Worm (Caenorhabditis elegans) whole organism, mixed stage, embryonic: Measurements from ENCODE around the gene Y59H11AR.4.

Source experiments
- M03D4.4 ChIP-seq: sonication (generic microtip); optimal IDR thresholded peaks from 2 replicates; lab custom pipeline; 2017; ENCODE audit warnings: mild to moderate bottlenecking, missing genetic modification characterization, missing compliant biosample characterization
- bed-3 ChIP-seq: fragments of 200-800 bp; sonication (Bioruptor generic); optimal IDR thresholded peaks from 3 replicates; lab custom pipeline; 2018; ENCODE audit warnings: mild to moderate bottlenecking, missing genetic modification characterization, moderate library complexity, missing compliant biosample characterization
- blmp-1 ChIP-seq: fragments of 150-350 bp; optimal IDR thresholded peaks from 2 replicates; lab custom pipeline; 2014; ENCODE audit warnings: missing biosample characterization, missing genetic modification characterization
- ceh-39 ChIP-seq: fragments of 150-350 bp; optimal IDR thresholded peaks from 2 replicates; lab custom pipeline; 2014; ENCODE audit warnings: missing biosample characterization, missing genetic modification characterization
- ceh-43 ChIP-seq: fragments of 200-800 bp; sonication (Bioruptor generic); optimal IDR thresholded peaks from 2 replicates; lab custom pipeline; 2018; ENCODE audit warnings: mild to moderate bottlenecking, missing genetic modification characterization, moderate library complexity, missing compliant biosample characterization
- ceh-83 ChIP-seq: fragments of 200-800 bp; sonication (Bioruptor generic); optimal IDR thresholded peaks from 2 replicates; lab custom pipeline; 2018; ENCODE audit warnings: mild to moderate bottlenecking, missing genetic modification characterization, missing compliant biosample characterization
- ces-1 ChIP-seq: fragments of 150-350 bp; optimal IDR thresholded peaks from 2 replicates; lab custom pipeline; 2014; ENCODE audit warnings: missing biosample characterization, missing genetic modification reagents, missing genetic modification characterization
- cnd-1 ChIP-seq: fragments of 200-800 bp; sonication (Bioruptor generic); optimal IDR thresholded peaks from 2 replicates; lab custom pipeline; 2018; ENCODE audit warnings: mild to moderate bottlenecking, missing genetic modification characterization, missing compliant biosample characterization
- drap-1 ChIP-seq: fragments of 200-800 bp; sonication (Bioruptor generic); optimal IDR thresholded peaks from 3 replicates; lab custom pipeline; 2018; ENCODE audit warnings: mild to moderate bottlenecking, missing genetic modification characterization, missing compliant biosample characterization
- elt-1 ChIP-seq: sonication (generic microtip); optimal IDR thresholded peaks from 2 replicates; lab custom pipeline; 2017; ENCODE audit warnings: missing genetic modification characterization, mild to moderate bottlenecking, missing compliant biosample characterization, antibody characterized with exemption, moderate library complexity, borderline replicate concordance; ENCODE audit not compliant: insufficient read depth
- elt-3 ChIP-seq: fragments of 150-350 bp; optimal IDR thresholded peaks from 2 replicates; lab custom pipeline; 2014; ENCODE audit warnings: missing biosample characterization, missing genetic modification characterization
- flh-1 ChIP-seq: fragments of 200-800 bp; sonication (Bioruptor generic); optimal IDR thresholded peaks from 2 replicates; lab custom pipeline; 2018; ENCODE audit warnings: mild to moderate bottlenecking, missing genetic modification characterization, moderate library complexity, missing compliant biosample characterization
- ham-2 ChIP-seq: fragments of 200-800 bp; sonication (Bioruptor generic); optimal IDR thresholded peaks from 2 replicates; lab custom pipeline; 2018; ENCODE audit warnings: mild to moderate bottlenecking, missing genetic modification characterization, missing compliant biosample characterization
- hlh-1 ChIP-seq: fragments of 150-350 bp; optimal IDR thresholded peaks from 2 replicates; lab custom pipeline; 2014; ENCODE audit warnings: missing biosample characterization, missing genetic modification reagents, missing genetic modification characterization
- lin-13 ChIP-seq: fragments of 150-350 bp; optimal IDR thresholded peaks from 2 replicates; lab custom pipeline; 2014; ENCODE audit warnings: missing biosample characterization, missing genetic modification characterization
- lin-32 ChIP-seq: fragments of 200-800 bp; sonication (Bioruptor generic); optimal IDR thresholded peaks from 2 replicates; lab custom pipeline; 2018; ENCODE audit warnings: mild to moderate bottlenecking, missing genetic modification characterization, missing compliant biosample characterization
- lsy-2 ChIP-seq: fragments of 150-350 bp; optimal IDR thresholded peaks from 2 replicates; lab custom pipeline; 2014; ENCODE audit warnings: missing biosample characterization, missing genetic modification characterization
- mab-5 ChIP-seq: fragments of 150-350 bp; optimal IDR thresholded peaks from 2 replicates; lab custom pipeline; 2014; ENCODE audit warnings: missing biosample characterization, missing genetic modification characterization
- mep-1 ChIP-seq: fragments of 150-350 bp; optimal IDR thresholded peaks from 2 replicates; lab custom pipeline; 2017; ENCODE audit warnings: missing biosample characterization, missing genetic modification reagents, missing genetic modification characterization, inconsistent platforms
- mls-2 ChIP-seq: sonication (generic microtip); optimal IDR thresholded peaks from 2 replicates; lab custom pipeline; 2016; ENCODE audit warnings: mild to moderate bottlenecking, missing genetic modification characterization, moderate library complexity, missing compliant biosample characterization
- nhr-12 ChIP-seq: fragments of 150-350 bp; optimal IDR thresholded peaks from 2 replicates; lab custom pipeline; 2014; ENCODE audit warnings: missing biosample characterization, missing genetic modification characterization
- nhr-2 ChIP-seq: fragments of 150-350 bp; optimal IDR thresholded peaks from 2 replicates; lab custom pipeline; 2014; ENCODE audit warnings: missing biosample characterization, missing genetic modification characterization
- nhr-237 ChIP-seq: fragments of 150-350 bp; optimal IDR thresholded peaks from 2 replicates; lab custom pipeline; 2014; ENCODE audit warnings: missing biosample characterization, missing genetic modification characterization
- nhr-28 ChIP-seq: fragments of 150-350 bp; optimal IDR thresholded peaks from 2 replicates; lab custom pipeline; 2014; ENCODE audit warnings: missing biosample characterization, missing genetic modification characterization
- nhr-76 ChIP-seq: sonication (generic microtip); optimal IDR thresholded peaks from 2 replicates; lab custom pipeline; 2017; ENCODE audit warnings: missing biosample characterization, missing genetic modification characterization
- pha-4 ChIP-seq: fragments of 150-350 bp; optimal IDR thresholded peaks from 2 replicates; lab custom pipeline; 2018; ENCODE audit warnings: missing biosample characterization, missing genetic modification reagents, missing genetic modification characterization
- sem-2 ChIP-seq: fragments of 200-800 bp; sonication (Bioruptor generic); optimal IDR thresholded peaks from 2 replicates; lab custom pipeline; 2018; ENCODE audit warnings: mild to moderate bottlenecking, missing genetic modification characterization, missing compliant biosample characterization
- snpc-4 ChIP-seq: fragments of 150-350 bp; optimal IDR thresholded peaks from 2 replicates; lab custom pipeline; 2014; ENCODE audit warnings: missing biosample characterization, missing genetic modification characterization
- sptf-1 ChIP-seq: sonication (generic microtip); optimal IDR thresholded peaks from 2 replicates; lab custom pipeline; 2017; ENCODE audit warnings: mild to moderate bottlenecking, missing genetic modification characterization, moderate library complexity, missing compliant biosample characterization
- tbx-8 ChIP-seq: fragments of 200-800 bp; sonication (Bioruptor generic); optimal IDR thresholded peaks from 2 replicates; lab custom pipeline; 2018; ENCODE audit warnings: mild to moderate bottlenecking, missing genetic modification characterization, moderate library complexity, missing compliant biosample characterization
- unc-120 ChIP-seq: sonication (generic microtip); optimal IDR thresholded peaks from 2 replicates; lab custom pipeline; 2017; ENCODE audit warnings: missing genetic modification characterization, missing compliant biosample characterization; ENCODE audit not compliant: poor library complexity, severe bottlenecking
- unc-39 ChIP-seq: fragments of 150-350 bp; optimal IDR thresholded peaks from 2 replicates; lab custom pipeline; 2014; ENCODE audit warnings: missing biosample characterization, missing genetic modification characterization
- unc-62 ChIP-seq: fragments of 150-350 bp; optimal IDR thresholded peaks from 2 replicates; lab custom pipeline; 2014; ENCODE audit warnings: missing biosample characterization, missing genetic modification reagents, missing genetic modification characterization
- zip-8 ChIP-seq: fragments of 150-350 bp; optimal IDR thresholded peaks from 2 replicates; lab custom pipeline; 2014; ENCODE audit warnings: missing biosample characterization, missing genetic modification characterization
- ztf-11 ChIP-seq: fragments of 150-350 bp; optimal IDR thresholded peaks from 2 replicates; lab custom pipeline; 2014; ENCODE audit warnings: missing biosample characterization, missing genetic modification characterization

Y59H11AR.4 gene

DNA sequence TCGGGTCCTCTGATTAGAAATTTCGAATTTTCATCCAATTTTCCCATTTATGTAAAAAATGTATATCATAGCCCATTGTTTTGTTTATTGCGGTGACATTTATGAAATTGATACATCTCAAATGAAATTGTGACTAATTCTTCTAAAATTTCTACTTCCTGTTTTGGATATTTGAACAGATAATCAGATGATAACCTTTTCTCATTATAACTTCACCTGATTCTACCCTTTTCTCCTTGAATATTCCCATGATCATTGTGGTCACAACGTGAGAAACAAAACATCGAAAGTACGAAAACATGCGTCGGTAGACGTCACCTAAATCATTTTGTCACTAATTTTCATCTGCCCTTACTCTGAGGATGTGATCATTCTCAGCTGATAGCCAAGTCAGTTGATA is 29.7 kb upstream of the Y59H11AR.4 start:
- TF ChIP-seq lin-32 (GFP tag; lab: Kevin White, UChicago) (no peak), bed-3 (GFP tag; lab: Kevin White, UChicago) (no peak), flh-1 (no peak), ceh-39 (tag; lab: Kevin White, UChicago) (no peak), elt-3 (tag; lab: Kevin White, UChicago) (no peak), unc-62 (GFP tag; lab: Kevin White, UChicago) (no peak), ztf-11 (tag; lab: Kevin White, UChicago) (no peak), nhr-76 (tag; lab: Kevin White, UChicago) (no peak), unc-120 (tag; lab: Kevin White, UChicago) (no peak), pha-4 (no peak), hlh-1 (tag; lab: Kevin White, UChicago) (no peak), sem-2 (GFP tag; lab: Kevin White, UChicago) (no peak), lsy-2 (no peak), elt-1 (tag; lab: Kevin White, UChicago) (no peak)

DNA sequence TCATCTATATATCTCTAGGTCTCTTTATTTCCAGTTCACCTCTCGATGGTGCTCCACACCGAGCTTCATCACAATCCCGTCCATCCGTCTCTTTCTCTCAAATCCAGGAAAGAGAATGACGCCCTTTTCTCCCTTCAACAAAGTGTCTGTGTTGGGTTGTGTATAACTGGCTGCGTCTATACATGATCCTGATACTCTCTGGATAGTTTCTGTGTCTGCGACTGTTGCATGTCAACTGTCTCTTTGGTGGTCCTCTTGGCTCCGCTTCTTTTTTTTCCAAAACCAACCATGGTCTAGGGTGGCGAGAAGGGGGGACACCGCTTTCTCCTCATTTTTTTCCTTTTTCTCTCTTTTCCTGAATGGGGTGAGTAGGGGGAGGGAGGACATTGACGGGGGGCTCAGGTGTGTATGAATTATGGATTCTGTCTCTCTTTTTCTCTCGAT is 29.1 kb upstream of the Y59H11AR.4 start:
- TF ChIP-seq mls-2 = no peak
- TF ChIP-seq lsy-2 = no peak
- TF ChIP-seq ham-2 = no peak
- no peak for TF ChIP-seq lin-13
- TF ChIP-seq sptf-1 (tag; lab: Kevin White, UChicago) = no peak
- TF ChIP-seq blmp-1 = no peak
- TF ChIP-seq nhr-12 (tag; lab: Kevin White, UChicago) = no peak
- no peak for TF ChIP-seq mab-5
- no peak for TF ChIP-seq elt-3 (tag; lab: Kevin White, UChicago)
- TF ChIP-seq cnd-1 (tag; lab: Kevin White, UChicago) = no peak
- TF ChIP-seq ztf-11 (tag; lab: Kevin White, UChicago) = no peak
- peak; percentile 59 for TF ChIP-seq hlh-1 (tag; lab: Kevin White, UChicago)
- peak; percentile 67 for TF ChIP-seq unc-62 (GFP tag; lab: Kevin White, UChicago)
- TF ChIP-seq tbx-8 (GFP tag; lab: Kevin White, UChicago) = no peak
- TF ChIP-seq sem-2 (GFP tag; lab: Kevin White, UChicago) = no peak
- no peak for TF ChIP-seq ceh-43
- TF ChIP-seq bed-3 (GFP tag; lab: Kevin White, UChicago) = no peak
- no peak for TF ChIP-seq nhr-2 (tag; lab: Kevin White, UChicago)
- TF ChIP-seq elt-1 (tag; lab: Kevin White, UChicago) = no peak
- TF ChIP-seq unc-39 (tag; lab: Kevin White, UChicago) = no peak
- no peak for TF ChIP-seq mep-1
- TF ChIP-seq nhr-237 (tag; lab: Kevin White, UChicago) = peak; percentile 1
- no peak for TF ChIP-seq ceh-39 (tag; lab: Kevin White, UChicago)
- no peak for TF ChIP-seq flh-1
- TF ChIP-seq ceh-83 (GFP tag; lab: Kevin White, UChicago) = no peak
- no peak for TF ChIP-seq nhr-76 (tag; lab: Kevin White, UChicago)
- peak; percentile 94 for TF ChIP-seq unc-120 (tag; lab: Kevin White, UChicago)
- no peak for TF ChIP-seq zip-8 (tag; lab: Kevin White, UChicago)
- no peak for TF ChIP-seq pha-4
- no peak for TF ChIP-seq lin-32 (GFP tag; lab: Kevin White, UChicago)
- TF ChIP-seq M03D4.4 (tag; lab: Kevin White, UChicago) = no peak
- TF ChIP-seq snpc-4 = no peak
- TF ChIP-seq ces-1 = peak; percentile 27
- no peak for TF ChIP-seq nhr-28 (tag; lab: Kevin White, UChicago)
- TF ChIP-seq drap-1 (GFP tag; lab: Kevin White, UChicago) = peak; percentile 4

DNA sequence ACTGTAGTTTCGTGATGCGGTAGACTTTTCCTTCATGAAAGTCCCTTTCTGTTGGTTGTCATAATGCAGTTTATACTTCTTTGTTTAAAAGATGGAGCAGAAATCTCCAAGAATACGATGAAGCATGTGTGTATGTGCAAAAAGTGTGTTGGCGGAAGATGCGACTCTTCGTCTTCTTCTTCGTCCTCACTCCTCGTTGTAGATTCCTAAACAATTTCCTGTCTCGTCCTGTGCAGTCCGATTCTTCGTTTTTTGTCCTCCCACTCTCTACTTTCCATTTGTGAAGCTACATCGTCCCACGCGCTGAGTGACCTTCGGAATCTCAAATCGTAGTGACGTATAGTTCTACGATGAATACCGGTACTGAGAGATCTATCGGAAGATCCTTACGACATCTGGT is 27.7 kb upstream of the Y59H11AR.4 start:
- TF ChIP-seq unc-62 (GFP tag; lab: Kevin White, UChicago) (no peak), cnd-1 (tag; lab: Kevin White, UChicago) (no peak), lin-13 (no peak), elt-1 (tag; lab: Kevin White, UChicago) (no peak), elt-3 (tag; lab: Kevin White, UChicago) (no peak), ham-2 (no peak), mls-2 (no peak), unc-120 (tag; lab: Kevin White, UChicago) (no peak), lin-32 (GFP tag; lab: Kevin White, UChicago) (no peak), sem-2 (GFP tag; lab: Kevin White, UChicago) (no peak), nhr-2 (tag; lab: Kevin White, UChicago) (no peak), ceh-39 (tag; lab: Kevin White, UChicago) (no peak), zip-8 (tag; lab: Kevin White, UChicago) (no peak), blmp-1 (no peak), ztf-11 (tag; lab: Kevin White, UChicago) (no peak), bed-3 (GFP tag; lab: Kevin White, UChicago) (no peak), lsy-2 (no peak)
- TF ChIP-seq, all 35 proteins: peak for 0
